Fruit fly (Drosophila melanogaster): ENCODE measurements around the gene Blos3.

The Blos3 gene

DNA sequence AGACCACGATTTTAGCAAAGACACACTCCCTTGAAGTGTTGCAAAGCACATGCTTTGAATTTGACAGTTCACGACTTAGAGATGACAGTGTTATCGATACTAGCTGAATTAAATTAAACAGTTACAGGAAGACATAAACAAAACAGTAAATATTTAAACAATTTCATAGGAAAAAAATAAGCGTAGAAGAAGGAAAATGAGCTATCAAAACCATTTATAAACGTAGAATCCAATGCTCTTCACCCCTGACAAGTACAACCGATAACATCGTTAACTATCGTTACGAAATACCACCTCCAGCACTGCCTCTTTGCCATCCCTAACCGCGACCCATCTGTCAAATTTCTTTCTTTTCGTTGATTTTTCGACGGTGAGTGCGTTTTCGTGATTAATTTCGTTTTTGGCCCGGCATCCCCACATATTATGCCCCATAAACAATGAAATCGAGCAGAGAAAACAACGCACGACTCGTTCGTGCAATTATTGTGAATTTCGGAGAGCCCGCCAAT, 28.8 kb downstream of the Blos3 start, which contains the start of gene RpL26:
RpL26 (plus strand) TSS at position 106 of the 509 bp plus-strand sequence.
- TF ChIP-seq CG12605 (GFP tag; IDR thresholded peaks at IDR 0.05) (peak; percentile 32; the same call in 1 of the 2 replicates), gl (tag; optimal IDR thresholded peaks at IDR 0.05) (peak; percentile 33), CG8301 (tag; optimal IDR thresholded peaks at IDR 0.05) (no peak), fd96Ca (GFP tag; IDR thresholded peaks at IDR 0.05) (no peak), CG8159 (tag; optimal IDR thresholded peaks at IDR 0.05) (peak; percentile 54), CG4496 (GFP tag; IDR thresholded peaks at IDR 0.05) (0 out of 3 replicates have a peak, but pooled peaks have one; percentile 16), CG14655 (GFP tag; optimal IDR thresholded peaks at IDR 0.05) (no peak), CG10348 (GFP tag; IDR thresholded peaks at IDR 0.05) (no peak), Pif1B (GFP tag; optimal IDR thresholded peaks at IDR 0.05) (no peak), CG15710 (tag; optimal IDR thresholded peaks at IDR 0.05) (peak; percentile 65), CG9948 (tag; optimal IDR thresholded peaks at IDR 0.05) (peak; percentile 20), rn (GFP tag; IDR thresholded peaks at IDR 0.05) (no peak), D1 (tag; optimal IDR thresholded peaks at IDR 0.05) (no peak), CG17806 (tag; optimal IDR thresholded peaks at IDR 0.05) (peak; percentile 23), Ets98B (GFP tag; IDR thresholded peaks at IDR 0.05) (no peak), EcR (GFP tag; optimal IDR thresholded peaks at IDR 0.05) (no peak), CG34367 (tag; optimal IDR thresholded peaks at IDR 0.05) (peak; percentile 32), Snoo (tag; optimal IDR thresholded peaks at IDR 0.05) (peak; percentile 51), CG13204 (GFP tag; optimal IDR thresholded peaks at IDR 0.05) (no peak), Pif1A (GFP tag; optimal IDR thresholded peaks at IDR 0.05) (no peak), CG32121 (GFP tag; IDR thresholded peaks at IDR 0.05) (peak; percentile 27; the same call in 1 of the 2 replicates)

DNA sequence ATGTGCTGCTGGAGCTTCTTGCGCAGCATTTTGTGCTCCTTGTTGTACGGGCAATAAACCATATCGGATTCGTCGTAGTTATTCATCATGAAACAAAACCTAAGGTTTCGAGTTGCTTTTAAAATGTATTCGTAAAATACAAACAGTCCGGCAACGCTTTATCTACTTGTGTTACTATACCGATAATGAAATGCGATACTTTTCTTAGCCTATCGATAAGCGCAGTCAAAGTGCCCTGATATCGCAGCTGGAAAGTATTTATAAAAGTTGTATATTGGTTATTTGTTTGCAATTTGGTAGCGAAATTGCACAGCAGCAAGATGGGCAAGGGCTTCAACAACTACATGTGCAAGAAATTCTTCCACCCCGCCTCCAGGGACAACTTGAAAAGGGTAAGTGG, 31.4 kb downstream of the Blos3 start, which contains the start of the genes arx and CG6843:
arx (minus strand) TSS at position 144 of the 400 bp plus-strand sequence.
CG6843 (plus strand) TSS at position 184 of the 400 bp plus-strand sequence.
- TF ChIP-seq CG4496 (GFP tag; IDR thresholded peaks at IDR 0.05): no peak
- no peak for TF ChIP-seq rn (GFP tag; IDR thresholded peaks at IDR 0.05)
- TF ChIP-seq EcR (GFP tag; optimal IDR thresholded peaks at IDR 0.05): no peak
- TF ChIP-seq CG15710 (tag; optimal IDR thresholded peaks at IDR 0.05): no peak
- TF ChIP-seq gl (tag; optimal IDR thresholded peaks at IDR 0.05): no peak
- no peak for TF ChIP-seq D1 (tag; optimal IDR thresholded peaks at IDR 0.05)
- TF ChIP-seq Snoo (tag; optimal IDR thresholded peaks at IDR 0.05): no peak
- TF ChIP-seq CG14655 (GFP tag; optimal IDR thresholded peaks at IDR 0.05): no peak
- no peak for TF ChIP-seq CG10348 (GFP tag; IDR thresholded peaks at IDR 0.05)

DNA sequence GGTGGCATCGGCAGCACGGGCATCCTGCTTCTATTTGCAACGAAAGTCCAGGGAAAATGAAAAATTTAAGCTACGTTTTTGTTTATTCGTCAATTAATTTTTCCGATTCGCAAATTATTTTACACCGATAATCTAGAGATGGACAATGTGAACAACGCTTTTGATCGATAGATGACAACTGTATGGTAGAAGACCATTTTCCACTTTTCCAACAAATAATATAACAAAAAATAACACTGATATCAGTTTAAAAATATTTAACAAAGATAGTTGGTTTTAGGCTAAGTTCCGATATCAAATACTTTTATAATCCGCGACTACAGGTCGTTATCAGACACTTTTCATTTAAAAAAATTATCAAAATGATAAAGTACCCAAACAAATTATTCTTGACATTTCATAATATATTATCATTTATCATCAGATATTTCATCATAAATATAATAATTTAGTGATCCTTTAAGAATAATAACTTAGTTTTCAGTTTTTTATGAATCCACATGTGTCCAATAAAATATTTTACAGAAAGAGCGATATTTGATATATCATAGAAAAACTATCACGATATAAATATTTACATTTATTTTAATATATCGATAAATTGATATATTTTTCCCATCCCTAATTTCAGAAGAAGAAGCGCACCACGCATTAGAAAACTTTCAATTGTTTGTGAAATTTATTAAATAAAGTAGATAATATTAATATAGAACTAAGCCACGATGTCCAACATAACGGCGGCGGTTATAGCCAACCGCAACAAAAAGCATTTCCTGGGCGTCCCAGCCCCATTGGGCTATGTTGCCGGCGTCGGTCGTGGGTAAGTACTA, 35.0 kb downstream of the Blos3 start, which contains the start of the genes CSN1b and Prp6:
CSN1b (minus strand) TSS at position 159 of the 830 bp plus-strand sequence.
Prp6 (plus strand) TSS at position 601 of the 830 bp plus-strand sequence.
- TF ChIP-seq CG14655 (GFP tag; optimal IDR thresholded peaks at IDR 0.05) (no peak), CG10348 (GFP tag; IDR thresholded peaks at IDR 0.05) (no peak), CG4496 (GFP tag; IDR thresholded peaks at IDR 0.05) (no peak), CG32121 (GFP tag; IDR thresholded peaks at IDR 0.05) (no peak), CG9948 (tag; optimal IDR thresholded peaks at IDR 0.05) (no peak), D1 (tag; optimal IDR thresholded peaks at IDR 0.05) (no peak), CG34367 (tag; optimal IDR thresholded peaks at IDR 0.05) (no peak), CG12605 (GFP tag; IDR thresholded peaks at IDR 0.05) (no peak), CG8159 (tag; optimal IDR thresholded peaks at IDR 0.05) (no peak), Snoo (tag; optimal IDR thresholded peaks at IDR 0.05) (no peak), CG17806 (tag; optimal IDR thresholded peaks at IDR 0.05) (no peak), CG13204 (GFP tag; optimal IDR thresholded peaks at IDR 0.05) (no peak), CG8301 (tag; optimal IDR thresholded peaks at IDR 0.05) (no peak)

DNA sequence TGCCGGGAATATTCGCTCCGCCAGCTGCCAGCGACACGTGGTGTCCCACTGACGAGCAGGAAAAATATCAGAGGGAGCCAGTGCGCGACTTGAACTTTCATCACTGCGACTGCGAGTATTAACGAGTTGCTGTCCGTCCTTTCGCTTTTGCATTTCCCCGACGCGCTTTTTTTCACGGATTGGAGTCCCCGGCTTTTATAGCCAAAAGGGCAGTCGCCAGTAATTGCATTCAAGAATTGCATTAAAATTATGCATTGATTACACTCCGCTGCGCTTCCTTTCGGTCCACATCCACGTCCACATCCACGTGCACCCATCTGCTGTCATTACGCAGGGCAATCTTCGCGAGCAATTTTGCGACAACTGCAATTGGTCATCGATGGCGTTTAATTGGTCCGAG, 41.1 kb downstream of the Blos3 start, which contains the start of gene Ir75d:
Ir75d (minus strand) TSS at position 101 of the 400 bp plus-strand sequence.
- TF ChIP-seq CG14655 (GFP tag; optimal IDR thresholded peaks at IDR 0.05) (no peak), CG17806 (tag; optimal IDR thresholded peaks at IDR 0.05) (no peak), CG13204 (GFP tag; optimal IDR thresholded peaks at IDR 0.05) (no peak), Ets98B (GFP tag; IDR thresholded peaks at IDR 0.05) (no peak), rn (GFP tag; IDR thresholded peaks at IDR 0.05) (no peak), CG10348 (GFP tag; IDR thresholded peaks at IDR 0.05) (no peak)

DNA sequence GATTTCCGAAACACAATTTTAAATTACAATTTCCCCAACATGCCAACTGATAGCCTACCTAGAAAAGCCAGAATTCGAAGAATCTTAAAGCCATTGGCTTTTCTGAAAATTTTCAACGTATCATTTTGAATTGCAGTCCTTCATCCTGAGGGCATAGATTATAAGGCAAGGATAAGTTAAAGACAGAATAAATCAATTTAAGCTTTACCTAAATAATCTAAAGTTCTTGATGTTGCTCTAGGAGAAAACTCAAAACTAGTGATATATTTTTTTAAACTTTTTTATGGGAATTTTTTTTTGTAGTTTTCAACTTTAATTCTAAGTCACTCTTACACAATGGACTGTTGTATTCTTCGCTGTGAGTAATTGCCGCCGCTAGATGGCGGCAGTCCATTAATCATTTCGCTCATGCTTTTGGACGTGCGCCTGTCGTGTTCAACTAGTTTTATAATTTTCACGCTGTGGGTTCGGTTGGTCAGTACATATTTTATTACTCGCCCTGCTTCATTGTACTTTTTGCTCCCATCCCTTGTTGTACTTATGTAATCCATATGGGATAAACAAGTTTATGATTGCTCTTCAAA, 44.2 kb downstream of the Blos3 start, which contains the start of gene COX6AL2:
COX6AL2 (minus strand) TSS at position 51 of the 584 bp plus-strand sequence.
- no peak for TF ChIP-seq CG14655 (GFP tag; optimal IDR thresholded peaks at IDR 0.05)
- TF ChIP-seq CG34367 (tag; optimal IDR thresholded peaks at IDR 0.05): no peak
- TF ChIP-seq CG17806 (tag; optimal IDR thresholded peaks at IDR 0.05): no peak
- TF ChIP-seq CG9948 (tag; optimal IDR thresholded peaks at IDR 0.05): no peak
- TF ChIP-seq CG8159 (tag; optimal IDR thresholded peaks at IDR 0.05): no peak
- TF ChIP-seq rn (GFP tag; IDR thresholded peaks at IDR 0.05): no peak
- no peak for TF ChIP-seq CG10348 (GFP tag; IDR thresholded peaks at IDR 0.05)
- TF ChIP-seq gl (tag; optimal IDR thresholded peaks at IDR 0.05): no peak
- no peak for TF ChIP-seq Snoo (tag; optimal IDR thresholded peaks at IDR 0.05)
- TF ChIP-seq CG32121 (GFP tag; IDR thresholded peaks at IDR 0.05): no peak
- no peak for TF ChIP-seq Ets98B (GFP tag; IDR thresholded peaks at IDR 0.05)
- no peak for TF ChIP-seq CG4496 (GFP tag; IDR thresholded peaks at IDR 0.05)
- no peak for TF ChIP-seq CG12605 (GFP tag; IDR thresholded peaks at IDR 0.05)
- no peak for TF ChIP-seq D1 (tag; optimal IDR thresholded peaks at IDR 0.05)
- TF ChIP-seq CG13204 (GFP tag; optimal IDR thresholded peaks at IDR 0.05): no peak
- TF ChIP-seq CG15710 (tag; optimal IDR thresholded peaks at IDR 0.05): no peak
- TF ChIP-seq EcR (GFP tag; optimal IDR thresholded peaks at IDR 0.05): no peak
